Fruit fly (Drosophila melanogaster) whole organism, embryonic: ENCODE results near the gene mldr.

Experiments
- CG10366 ChIP-seq: fragments of 200-800 bp; sonication (Bioruptor generic); IDR thresholded peaks from 2 replicates; pipeline ENCODE4 v1.3.6; 2022; ENCODE audit warnings: missing biosample characterization, missing genetic modification characterization
- CG11085 ChIP-seq: fragments of 200-800 bp; sonication (Bioruptor generic); IDR thresholded peaks from 2 replicates; pipeline ENCODE4 v1.3.6; 2022; ENCODE audit warnings: missing biosample characterization, missing genetic modification characterization
- CG11695 ChIP-seq: fragments of 200-800 bp; sonication (Bioruptor generic); IDR thresholded peaks from 3 replicates; pipeline ENCODE4 v1.3.6; 2022; ENCODE audit warnings: missing biosample characterization, missing genetic modification characterization
- CG13287 ChIP-seq: fragments of 200-800 bp; sonication (Bioruptor generic); IDR thresholded peaks from 2 replicates; pipeline ENCODE4 v1.3.6; 2022; ENCODE audit warnings: missing biosample characterization, missing genetic modification characterization; ENCODE audit not compliant: partially characterized antibody
- CG13624 ChIP-seq: fragments of 200-800 bp; sonication (Bioruptor generic); optimal IDR thresholded peaks from 2 replicates; lab custom pipeline; 2016; ENCODE audit warnings: missing biosample characterization, missing genetic modification characterization
- CG1603 ChIP-seq: fragments of 200-800 bp; sonication (Bioruptor generic); optimal IDR thresholded peaks from 2 replicates; lab custom pipeline; 2019; ENCODE audit warnings: missing biosample characterization, mild to moderate bottlenecking, missing genetic modification characterization, moderate library complexity
- CG17912 ChIP-seq: fragments of 200-800 bp; sonication (Bioruptor generic); optimal IDR thresholded peaks from 2 replicates; lab custom pipeline; 2018; ENCODE audit warnings: missing biosample characterization, mild to moderate bottlenecking, missing genetic modification characterization
- CG1792 ChIP-seq: fragments of 200-800 bp; sonication (Bioruptor generic); optimal IDR thresholded peaks from 2 replicates; lab custom pipeline; 2016; ENCODE audit warnings: missing biosample characterization, missing genetic modification characterization
- CG31365 ChIP-seq: fragments of 200-800 bp; sonication (Bioruptor generic); optimal IDR thresholded peaks from 2 replicates; lab custom pipeline; 2018; ENCODE audit warnings: missing biosample characterization, mild to moderate bottlenecking, missing genetic modification characterization
- CG4820 ChIP-seq: fragments of 200-800 bp; sonication (Bioruptor generic); optimal IDR thresholded peaks from 3 replicates; lab custom pipeline; 2016; ENCODE audit warnings: missing biosample characterization, missing genetic modification characterization
- CG7556 ChIP-seq: fragments of 200-800 bp; sonication (Bioruptor generic); optimal IDR thresholded peaks from 2 replicates; lab custom pipeline; 2017; ENCODE audit warnings: missing biosample characterization, mild to moderate bottlenecking, missing genetic modification characterization
- CG7928 ChIP-seq: fragments of 200-800 bp; sonication (Bioruptor generic); optimal IDR thresholded peaks from 2 replicates; lab custom pipeline; 2017; ENCODE audit warnings: missing biosample characterization, mild to moderate bottlenecking, missing genetic modification characterization
- CG7987 ChIP-seq: fragments of 200-800 bp; sonication (Bioruptor generic); optimal IDR thresholded peaks from 2 replicates; lab custom pipeline; 2018; ENCODE audit warnings: missing biosample characterization, mild to moderate bottlenecking, missing genetic modification characterization, moderate library complexity
- CG8281 ChIP-seq: fragments of 200-800 bp; sonication (Bioruptor generic); optimal IDR thresholded peaks from 2 replicates; lab custom pipeline; 2018; ENCODE audit warnings: missing biosample characterization, mild to moderate bottlenecking, missing genetic modification characterization, moderate library complexity
- CG8290 ChIP-seq, 3 experiments: fragments of 200-800 bp; sonication (Bioruptor generic); optimal IDR thresholded peaks; 2 replicates each; lab custom pipeline; 2016 to 2019; ENCODE audit warnings: missing biosample characterization in 3 of 3, missing genetic modification characterization in 3 of 3, mild to moderate bottlenecking in 2 of 3, moderate library complexity in 1 of 3
- CG9437 ChIP-seq: fragments of 200-800 bp; sonication (Bioruptor generic); optimal IDR thresholded peaks from 2 replicates; lab custom pipeline; 2018; ENCODE audit warnings: missing biosample characterization, mild to moderate bottlenecking, missing genetic modification characterization
- CG9817 ChIP-seq: fragments of 200-800 bp; sonication (Bioruptor generic); optimal IDR thresholded peaks from 2 replicates; lab custom pipeline; 2018; ENCODE audit warnings: missing biosample characterization, mild to moderate bottlenecking, missing genetic modification characterization, moderate library complexity
- Camta ChIP-seq: fragments of 200-800 bp; sonication (Bioruptor generic); optimal IDR thresholded peaks from 2 replicates; lab custom pipeline; 2016; ENCODE audit warnings: missing biosample characterization, missing genetic modification characterization
- D19A ChIP-seq: fragments of 200-800 bp; optimal IDR thresholded peaks from 3 replicates; lab custom pipeline; 2019; ENCODE audit warnings: missing biosample characterization, mild to moderate bottlenecking, missing genetic modification characterization, moderate library complexity
- Dref ChIP-seq: fragments of 200-800 bp; sonication (Bioruptor generic); IDR thresholded peaks from 2 replicates; pipeline ENCODE4 v1.3.6; 2022; ENCODE audit warnings: missing biosample characterization, missing genetic modification characterization
- HmgZ ChIP-seq: fragments of 200-800 bp; sonication (Bioruptor generic); optimal IDR thresholded peaks from 2 replicates; lab custom pipeline; 2018; ENCODE audit warnings: missing biosample characterization, mild to moderate bottlenecking, missing genetic modification characterization
- Mes4 ChIP-seq: fragments of 200-800 bp; sonication (Bioruptor generic); optimal IDR thresholded peaks from 2 replicates; lab custom pipeline; 2016; ENCODE audit warnings: missing biosample characterization, missing genetic modification characterization
- Nf-YB ChIP-seq: fragments of 200-800 bp; sonication (Bioruptor generic); optimal IDR thresholded peaks from 3 replicates; lab custom pipeline; 2019; ENCODE audit warnings: missing biosample characterization, mild to moderate bottlenecking, missing genetic modification characterization, moderate library complexity
- Oaz ChIP-seq: fragments of 200-800 bp; sonication (Bioruptor generic); IDR thresholded peaks from 2 replicates; pipeline ENCODE4 v1.3.6; 2022; ENCODE audit warnings: missing biosample characterization, missing genetic modification characterization
- Usf ChIP-seq: fragments of 200-800 bp; sonication (Bioruptor generic); optimal IDR thresholded peaks from 2 replicates; lab custom pipeline; 2017; ENCODE audit warnings: missing genotype, missing biosample characterization, missing genetic modification characterization
- Xbp1 ChIP-seq: fragments of 200-800 bp; sonication (Bioruptor generic); optimal IDR thresholded peaks from 3 replicates; lab custom pipeline; 2016; ENCODE audit warnings: missing biosample characterization, mild to moderate bottlenecking, missing genetic modification characterization
- aop ChIP-seq: fragments of 200-800 bp; sonication (Bioruptor generic); IDR thresholded peaks from 2 replicates; pipeline ENCODE4 v1.3.6; 2022; ENCODE audit warnings: missing biosample characterization, missing genetic modification characterization
- ara ChIP-seq: fragments of 200-800 bp; sonication (Bioruptor generic); IDR thresholded peaks from 2 replicates; pipeline ENCODE4 v1.3.6; 2022; ENCODE audit warnings: missing biosample characterization, missing genetic modification characterization
- ase ChIP-seq: fragments of 200-800 bp; sonication (Bioruptor generic); IDR thresholded peaks from 3 replicates; pipeline ENCODE4 v1.3.6; 2022; ENCODE audit warnings: missing biosample characterization, missing genetic modification characterization
- az2 ChIP-seq: fragments of 200-800 bp; sonication (Bioruptor generic); optimal IDR thresholded peaks from 3 replicates; lab custom pipeline; 2016; ENCODE audit warnings: missing biosample characterization, missing genetic modification characterization
- chn ChIP-seq: fragments of 200-800 bp; sonication (Bioruptor generic); optimal IDR thresholded peaks from 2 replicates; lab custom pipeline; 2016; ENCODE audit warnings: missing biosample characterization, missing genetic modification characterization
- croc ChIP-seq: fragments of 200-800 bp; sonication (Bioruptor generic); conservative IDR thresholded peaks from 3 replicates; pipeline ENCODE4 v1.3.6; 2022; ENCODE audit warnings: missing biosample characterization, missing genetic modification characterization
- da ChIP-seq: fragments of 200-800 bp; sonication (Bioruptor generic); optimal IDR thresholded peaks from 2 replicates; lab custom pipeline; 2016; ENCODE audit warnings: missing biosample characterization, missing genetic modification characterization
- disco-r ChIP-seq: fragments of 200-800 bp; sonication (Bioruptor generic); optimal IDR thresholded peaks from 2 replicates; lab custom pipeline; 2016; ENCODE audit warnings: missing biosample characterization, missing genetic modification characterization
- fd102C ChIP-seq: fragments of 200-800 bp; sonication (Bioruptor generic); optimal IDR thresholded peaks from 2 replicates; lab custom pipeline; 2018; ENCODE audit warnings: missing biosample characterization, mild to moderate bottlenecking, missing genetic modification characterization, moderate library complexity
- fru ChIP-seq: fragments of >200 bp; optimal IDR thresholded peaks from 2 replicates; lab custom pipeline; 2017
- hb ChIP-seq: fragments of 200-800 bp; sonication (Bioruptor generic); IDR thresholded peaks from 3 replicates; pipeline ENCODE4 v1.3.6; 2022; ENCODE audit warnings: missing biosample characterization, missing genetic modification characterization; ENCODE audit not compliant: partially characterized antibody
- insv ChIP-seq, 2 experiments: fragments of 200-800 bp; sonication (Bioruptor generic); optimal IDR thresholded peaks; 3 replicates each; lab custom pipeline; 2016 to 2018; ENCODE audit warnings: missing biosample characterization in 2 of 2, missing genetic modification characterization in 2 of 2
- ken ChIP-seq: fragments of 200-800 bp; sonication (Bioruptor generic); IDR thresholded peaks from 3 replicates; pipeline ENCODE4 v1.3.6; 2022; ENCODE audit warnings: missing biosample characterization, missing genetic modification characterization
- lola ChIP-seq, 3 experiments: fragments of >200 bp in 2 of 3; fragments of 200-800 bp in 1 of 3; sonication (Bioruptor generic) in 1 of 3; optimal IDR thresholded peaks; 2 replicates each; lab custom pipeline; 2017 to 2019; ENCODE audit warnings: missing biosample characterization in 3 of 3, missing genetic modification characterization in 3 of 3, mild to moderate bottlenecking in 1 of 3, moderate library complexity in 1 of 3
- nmo ChIP-seq: fragments of 200-800 bp; sonication (Bioruptor generic); optimal IDR thresholded peaks from 2 replicates; lab custom pipeline; 2018; ENCODE audit warnings: missing biosample characterization, mild to moderate bottlenecking, missing genetic modification characterization, moderate library complexity
- oc ChIP-seq: fragments of 200-800 bp; sonication (Bioruptor generic); optimal IDR thresholded peaks from 2 replicates; lab custom pipeline; 2018; ENCODE audit warnings: missing biosample characterization, mild to moderate bottlenecking, missing genetic modification characterization, moderate library complexity
- pzg ChIP-seq: fragments of 200-800 bp; sonication (Bioruptor generic); optimal IDR thresholded peaks from 3 replicates; lab custom pipeline; 2018; ENCODE audit warnings: missing biosample characterization, mild to moderate bottlenecking, missing genetic modification characterization, moderate library complexity
- salm ChIP-seq: fragments of 200-800 bp; sonication (Bioruptor generic); optimal IDR thresholded peaks from 2 replicates; lab custom pipeline; 2018; ENCODE audit warnings: missing biosample characterization, mild to moderate bottlenecking, missing genetic modification characterization
- ssp ChIP-seq: fragments of 200-800 bp; sonication (Bioruptor generic); IDR thresholded peaks from 2 replicates; pipeline ENCODE4 v1.3.6; 2022; ENCODE audit warnings: missing biosample characterization, missing genetic modification characterization
- tna ChIP-seq: fragments of 200-800 bp; sonication (Bioruptor generic); IDR thresholded peaks from 2 replicates; pipeline ENCODE4 v1.3.6; 2022; ENCODE audit warnings: missing biosample characterization, missing genetic modification characterization; ENCODE audit not compliant: partially characterized antibody
- trem ChIP-seq: fragments of 200-800 bp; optimal IDR thresholded peaks from 3 replicates; lab custom pipeline; 2019; ENCODE audit warnings: missing biosample characterization, mild to moderate bottlenecking, missing genetic modification characterization, moderate library complexity
- ttk ChIP-seq: fragments of 200-800 bp; sonication (Bioruptor generic); IDR thresholded peaks from 2 replicates; pipeline ENCODE4 v2.1.2; 2022; ENCODE audit warnings: missing biosample characterization, missing genetic modification characterization
- wor ChIP-seq: fragments of 200-800 bp; sonication (Bioruptor generic); IDR thresholded peaks from 2 replicates; pipeline ENCODE4 v1.3.6; 2022; ENCODE audit warnings: missing biosample characterization, missing genetic modification characterization
- zen2 ChIP-seq: fragments of 200-800 bp; sonication (Bioruptor generic); IDR thresholded peaks from 3 replicates; pipeline ENCODE4 v1.3.6; 2022; ENCODE audit warnings: missing biosample characterization, missing genetic modification characterization; ENCODE audit not compliant: partially characterized antibody

The mldr gene

dm6 chrX:6265456-6265877, 25.6 kb upstream of the mldr start (continued):
- TF ChIP-seq CG7556 (GFP tag; lab: Kevin White, UChicago) (peak; percentile 97), CG13624 (GFP tag; lab: Kevin White, UChicago) (peak; percentile 92), hb (GFP tag; lab: Robert Waterston, UW) (0 out of 3 replicates have a peak, but pooled peaks have one; percentile 36), aop (GFP tag; lab: Robert Waterston, UW) (peak; percentile 71; the same call in 1 of the 2 replicates), CG1792 (GFP tag; lab: Kevin White, UChicago) (peak; percentile 85), az2 (GFP tag; lab: Kevin White, UChicago) (peak; percentile 98), nmo (GFP tag; lab: Kevin White, UChicago) (peak; percentile 98), CG7987 (GFP tag; lab: Kevin White, UChicago) (peak; percentile 78), CG9817 (peak; percentile 91), Mes4 (GFP tag; lab: Kevin White, UChicago) (peak; percentile 96), Oaz (GFP tag; lab: Robert Waterston, UW) (peak; percentile 91), Dref (GFP tag; lab: Robert Waterston, UW) (0 out of 2 replicates have a peak, but pooled peaks have one; percentile 23), oc (peak; percentile 95), CG9437 (GFP tag; lab: Kevin White, UChicago) (peak; percentile 95), Nf-YB (GFP tag; lab: Kevin White, UChicago) (peak; percentile 85), CG8290 (GFP tag; optimal IDR thresholded peaks at IDR 0.05; lab: Kevin White, UChicago) (peak; percentile 88), CG8290 (tag; optimal IDR thresholded peaks at IDR 0.05; lab: Kevin White, UChicago) (peak; percentile 49 to 84), D19A (peak; percentile 93), CG17912 (GFP tag; lab: Kevin White, UChicago) (peak; percentile 82), HmgZ (tag; lab: Kevin White, UChicago) (peak; percentile 96), CG1603 (peak; percentile 93), ssp (peak; percentile 84), Usf (peak; percentile 83), CG31365 (peak; percentile 86), CG10366 (GFP tag; lab: Robert Waterston, UW) (peak; percentile 93), pzg (no peak), wor (GFP tag; lab: Robert Waterston, UW) (peak; percentile 96), lola (GFP tag; optimal IDR thresholded peaks at IDR 0.05; lab: Kevin White, UChicago) (peak in 1 of 3 experiments; percentile 91), CG11085 (peak; percentile 81), da (GFP tag; lab: Kevin White, UChicago) (peak; percentile 89), Camta (GFP tag; lab: Kevin White, UChicago) (peak; percentile 96), CG4820 (GFP tag; lab: Kevin White, UChicago) (peak; percentile 96), croc (GFP tag; lab: Robert Waterston, UW) (peak; percentile 94), tna (GFP tag; lab: Robert Waterston, UW) (no peak), disco-r (GFP tag; lab: Kevin White, UChicago) (peak; percentile 93), ken (GFP tag; lab: Robert Waterston, UW) (peak; percentile 95), trem (peak; percentile 88), ttk (GFP tag; lab: Robert Waterston, UW) (peak; percentile 96), ara (GFP tag; lab: Robert Waterston, UW) (peak; percentile 92), Xbp1 (peak; percentile 97), ase (peak; percentile 94), zen2 (GFP tag; lab: Robert Waterston, UW) (no peak), CG11695 (GFP tag; lab: Robert Waterston, UW) (peak; percentile 97), salm (tag; lab: Kevin White, UChicago) (peak; percentile 97), insv (GFP tag; optimal IDR thresholded peaks at IDR 0.05; lab: Kevin White, UChicago) (peak; percentile 17 to 67), CG13287 (GFP tag; lab: Robert Waterston, UW) (peak; percentile 39; the same call in 1 of the 2 replicates), CG7928 (GFP tag; lab: Kevin White, UChicago) (peak; percentile 66), chn (GFP tag; lab: Kevin White, UChicago) (peak; percentile 97), fd102C (GFP tag; lab: Kevin White, UChicago) (peak; percentile 6), CG8281 (tag; lab: Kevin White, UChicago) (peak; percentile 82), fru (lab: Kevin White, UChicago) (no peak)
